Fruit fly (Drosophila melanogaster) whole organism, embryonic: ENCODE results near the gene CG7329.

Source experiments
- BEAF-32 ChIP-seq: fragments of 200-800 bp; sonication (Bioruptor generic); optimal IDR thresholded peaks from 3 replicates; lab custom pipeline; 2017; ENCODE audit warnings: missing biosample characterization, missing genetic modification characterization, mild to moderate bottlenecking, moderate library complexity, missing genetic modification reagents
- C15 ChIP-seq: fragments of 200-800 bp; sonication (Bioruptor generic); IDR thresholded peaks from 3 replicates; pipeline ENCODE4 v1.3.6; 2022; ENCODE audit warnings: missing biosample characterization, missing genetic modification characterization
- CG11504 ChIP-seq: fragments of 200-800 bp; sonication (Bioruptor generic); optimal IDR thresholded peaks from 3 replicates; lab custom pipeline; 2019; ENCODE audit warnings: missing biosample characterization, mild to moderate bottlenecking, missing genetic modification characterization, moderate library complexity
- CG13287 ChIP-seq: fragments of 200-800 bp; sonication (Bioruptor generic); IDR thresholded peaks from 2 replicates; pipeline ENCODE4 v1.3.6; 2022; ENCODE audit warnings: missing biosample characterization, missing genetic modification characterization; ENCODE audit not compliant: partially characterized antibody
- CG15514 ChIP-seq: fragments of 200-800 bp; sonication (Bioruptor generic); optimal IDR thresholded peaks from 3 replicates; lab custom pipeline; 2017; ENCODE audit warnings: missing biosample characterization, missing genetic modification characterization, mild to moderate bottlenecking, moderate library complexity, missing genetic modification reagents
- CG1647 ChIP-seq: fragments of 200-800 bp; sonication (Bioruptor generic); optimal IDR thresholded peaks from 3 replicates; lab custom pipeline; 2016; ENCODE audit warnings: missing biosample characterization, missing genetic modification characterization
- CG17568 ChIP-seq: fragments of 200-800 bp; sonication (Bioruptor generic); optimal IDR thresholded peaks from 2 replicates; lab custom pipeline; 2018; ENCODE audit warnings: missing biosample characterization, mild to moderate bottlenecking, missing genetic modification characterization, moderate library complexity
- CG18011 ChIP-seq: fragments of 200-800 bp; sonication (Bioruptor generic); optimal IDR thresholded peaks from 2 replicates; lab custom pipeline; 2017; ENCODE audit warnings: missing biosample characterization, missing genetic modification characterization, mild to moderate bottlenecking, moderate library complexity, missing genotype
- CG18476 ChIP-seq: fragments of 200-800 bp; sonication (Bioruptor generic); optimal IDR thresholded peaks from 2 replicates; lab custom pipeline; 2016; ENCODE audit warnings: missing biosample characterization, mild to moderate bottlenecking, missing genetic modification characterization
- CG2199 ChIP-seq: fragments of 200-800 bp; sonication (Bioruptor generic); IDR thresholded peaks from 3 replicates; pipeline ENCODE4 v1.3.6; 2022; ENCODE audit warnings: missing biosample characterization, missing genetic modification characterization
- CG2678 ChIP-seq: fragments of 200-800 bp; sonication (Bioruptor generic); optimal IDR thresholded peaks from 3 replicates; lab custom pipeline; 2019; ENCODE audit warnings: missing biosample characterization, mild to moderate bottlenecking, missing genetic modification characterization, moderate library complexity
- CG30020 ChIP-seq: fragments of 200-800 bp; optimal IDR thresholded peaks from 2 replicates; lab custom pipeline; 2019; ENCODE audit warnings: missing biosample characterization, mild to moderate bottlenecking, missing genetic modification characterization, moderate library complexity
- CG30431 ChIP-seq: fragments of 200-800 bp; sonication (Bioruptor generic); optimal IDR thresholded peaks from 2 replicates; lab custom pipeline; 2017; ENCODE audit warnings: missing biosample characterization, missing genetic modification characterization
- CG6272 ChIP-seq: fragments of 200-800 bp; sonication (Bioruptor generic); IDR thresholded peaks from 2 replicates; pipeline ENCODE4 v1.3.6; 2022; ENCODE audit warnings: missing biosample characterization, missing genetic modification characterization
- CG7357 ChIP-seq: fragments of 200-800 bp; sonication (Bioruptor generic); IDR thresholded peaks from 3 replicates; pipeline ENCODE4 v1.3.6; 2022; ENCODE audit warnings: missing biosample characterization, missing genetic modification characterization
- CG8290 ChIP-seq, 3 experiments: fragments of 200-800 bp; sonication (Bioruptor generic); optimal IDR thresholded peaks; 2 replicates each; lab custom pipeline; 2016 to 2019; ENCODE audit warnings: missing biosample characterization in 3 of 3, missing genetic modification characterization in 3 of 3, mild to moderate bottlenecking in 2 of 3, moderate library complexity in 1 of 3
- CG8478 ChIP-seq: fragments of >200 bp; optimal IDR thresholded peaks from 2 replicates; lab custom pipeline; 2018
- CG9876 ChIP-seq: fragments of 200-800 bp; sonication (Bioruptor generic); optimal IDR thresholded peaks from 2 replicates; lab custom pipeline; 2016; ENCODE audit warnings: missing biosample characterization, missing genetic modification characterization
- CTCF ChIP-seq: fragments of 200-800 bp; sonication (Bioruptor generic); optimal IDR thresholded peaks from 2 replicates; lab custom pipeline; 2017; ENCODE audit warnings: missing biosample characterization, mild to moderate bottlenecking, missing genetic modification characterization, moderate library complexity
- D19A ChIP-seq: fragments of 200-800 bp; optimal IDR thresholded peaks from 3 replicates; lab custom pipeline; 2019; ENCODE audit warnings: missing biosample characterization, mild to moderate bottlenecking, missing genetic modification characterization, moderate library complexity
- Dbx ChIP-seq: fragments of 200-800 bp; sonication (Bioruptor generic); IDR thresholded peaks from 3 replicates; pipeline ENCODE4 v1.3.6; 2022; ENCODE audit warnings: missing biosample characterization, missing genetic modification characterization
- Dll ChIP-seq: fragments of 200-800 bp; sonication (Bioruptor generic); IDR thresholded peaks from 4 replicates; pipeline ENCODE4 v1.3.6; 2022; ENCODE audit warnings: missing biosample characterization, missing genetic modification characterization; ENCODE audit not compliant: partially characterized antibody
- Doc2 ChIP-seq: fragments of 200-800 bp; sonication (Bioruptor generic); IDR thresholded peaks from 2 replicates; pipeline ENCODE4 v1.3.6; 2022; ENCODE audit warnings: missing biosample characterization, missing genetic modification characterization
- Fer3 ChIP-seq: fragments of 200-800 bp; sonication (Bioruptor generic); optimal IDR thresholded peaks from 2 replicates; lab custom pipeline; 2018; ENCODE audit warnings: missing biosample characterization, mild to moderate bottlenecking, missing genetic modification characterization, moderate library complexity
- GATAe ChIP-seq: fragments of 200-800 bp; sonication (Bioruptor generic); conservative IDR thresholded peaks from 2 replicates; pipeline ENCODE4 v1.3.6; 2022; ENCODE audit warnings: missing biosample characterization, missing genetic modification characterization
- HLH54F ChIP-seq: fragments of 200-800 bp; sonication (Bioruptor generic); optimal IDR thresholded peaks from 3 replicates; lab custom pipeline; 2016; ENCODE audit warnings: missing biosample characterization, missing genetic modification characterization
- HmgZ ChIP-seq: fragments of 200-800 bp; sonication (Bioruptor generic); optimal IDR thresholded peaks from 2 replicates; lab custom pipeline; 2018; ENCODE audit warnings: missing biosample characterization, mild to moderate bottlenecking, missing genetic modification characterization
- Hr3 ChIP-seq: fragments of 200-800 bp; sonication (Bioruptor generic); optimal IDR thresholded peaks from 3 replicates; lab custom pipeline; 2016; ENCODE audit warnings: missing biosample characterization, missing genetic modification characterization
- Mes4 ChIP-seq: fragments of 200-800 bp; sonication (Bioruptor generic); optimal IDR thresholded peaks from 2 replicates; lab custom pipeline; 2016; ENCODE audit warnings: missing biosample characterization, missing genetic modification characterization
- Myb ChIP-seq: fragments of 200-800 bp; sonication (Bioruptor generic); optimal IDR thresholded peaks from 2 replicates; lab custom pipeline; 2016; ENCODE audit warnings: missing biosample characterization, missing genetic modification characterization
- NC2β ChIP-seq: fragments of 200-800 bp; sonication (Bioruptor generic); optimal IDR thresholded peaks from 2 replicates; lab custom pipeline; 2016; ENCODE audit warnings: missing biosample characterization, missing genetic modification characterization
- Neu2 ChIP-seq: fragments of 200-800 bp; sonication (Bioruptor generic); optimal IDR thresholded peaks from 3 replicates; lab custom pipeline; 2016; ENCODE audit warnings: missing biosample characterization, missing genetic modification characterization, borderline replicate concordance
- Rx ChIP-seq: fragments of 200-800 bp; sonication (Bioruptor generic); IDR thresholded peaks from 2 replicates; pipeline ENCODE4 v1.3.6; 2022; ENCODE audit warnings: missing biosample characterization, missing genetic modification characterization
- Side ChIP-seq: fragments of 200-800 bp; sonication (Bioruptor generic); optimal IDR thresholded peaks from 2 replicates; lab custom pipeline; 2016; ENCODE audit warnings: missing biosample characterization, missing genetic modification characterization
- Trl ChIP-seq, 3 experiments: fragments of >200 bp in 2 of 3; fragments of 200-800 bp in 1 of 3; sonication (Bioruptor generic) in 1 of 3; optimal IDR thresholded peaks; 2 replicates in 1 of 3; 3 replicates in 2 of 3; lab custom pipeline; 2016 to 2017; ENCODE audit warnings: missing biosample characterization in 1 of 3, missing genetic modification characterization in 1 of 3
- al ChIP-seq: fragments of 200-800 bp; sonication (Bioruptor generic); IDR thresholded peaks from 2 replicates; pipeline ENCODE4 v1.3.6; 2022; ENCODE audit warnings: missing biosample characterization, missing genetic modification characterization
- amos ChIP-seq: fragments of 200-800 bp; sonication (Bioruptor generic); IDR thresholded peaks from 2 replicates; pipeline ENCODE4 v1.3.6; 2022; ENCODE audit warnings: missing biosample characterization, missing genetic modification characterization; ENCODE audit not compliant: partially characterized antibody
- chm ChIP-seq: fragments of 200-800 bp; sonication (Bioruptor generic); IDR thresholded peaks from 2 replicates; pipeline ENCODE4 v1.3.6; 2022; ENCODE audit warnings: missing biosample characterization, missing genetic modification characterization
- en ChIP-seq: fragments of 200-800 bp; sonication (Bioruptor generic); optimal IDR thresholded peaks from 2 replicates; lab custom pipeline; 2016; ENCODE audit warnings: missing biosample characterization, missing genetic modification characterization
- exex ChIP-seq: fragments of 200-800 bp; sonication (Bioruptor generic); optimal IDR thresholded peaks from 4 replicates; lab custom pipeline; 2018; ENCODE audit warnings: missing biosample characterization, mild to moderate bottlenecking, missing genetic modification characterization, moderate library complexity
- gt ChIP-seq: fragments of 200-800 bp; sonication (Bioruptor generic); IDR thresholded peaks from 2 replicates; pipeline ENCODE4 v1.3.6; 2022; ENCODE audit warnings: missing biosample characterization, missing genetic modification characterization
- h ChIP-seq: fragments of >200 bp; optimal IDR thresholded peaks from 2 replicates; lab custom pipeline; 2017
- hb ChIP-seq: fragments of 200-800 bp; sonication (Bioruptor generic); IDR thresholded peaks from 3 replicates; pipeline ENCODE4 v1.3.6; 2022; ENCODE audit warnings: missing biosample characterization, missing genetic modification characterization; ENCODE audit not compliant: partially characterized antibody
- her ChIP-seq: fragments of 200-800 bp; sonication (Bioruptor generic); optimal IDR thresholded peaks from 2 replicates; lab custom pipeline; 2016; ENCODE audit warnings: missing biosample characterization, missing genetic modification characterization
- kay ChIP-seq: fragments of 200-800 bp; sonication (Bioruptor generic); optimal IDR thresholded peaks from 2 replicates; lab custom pipeline; 2016; ENCODE audit warnings: missing biosample characterization, missing genetic modification characterization
- lmd ChIP-seq: fragments of 200-800 bp; sonication (Bioruptor generic); IDR thresholded peaks from 2 replicates; pipeline ENCODE4 v1.3.6; 2022; ENCODE audit warnings: missing biosample characterization, missing genetic modification characterization
- nom ChIP-seq: fragments of 200-800 bp; sonication (Bioruptor generic); optimal IDR thresholded peaks from 2 replicates; lab custom pipeline; 2017; ENCODE audit warnings: missing biosample characterization, missing genetic modification characterization, mild to moderate bottlenecking, moderate library complexity, missing genetic modification reagents
- pho ChIP-seq: fragments of 200-800 bp; sonication (Bioruptor generic); optimal IDR thresholded peaks from 2 replicates; lab custom pipeline; 2016; ENCODE audit warnings: missing biosample characterization, missing genetic modification characterization
- prd ChIP-seq, 3 experiments: fragments of >200 bp in 2 of 3; fragments of 200-800 bp in 1 of 3; sonication (Bioruptor generic) in 1 of 3; optimal IDR thresholded peaks in 2 of 3; IDR thresholded peaks in 1 of 3; 2 replicates in 2 of 3; 3 replicates in 1 of 3; pipeline versions ENCODE4 v1.3.6 to Lab custom; 2017 to 2022; ENCODE audit warnings: missing biosample characterization in 1 of 3, missing genetic modification characterization in 1 of 3
- sens ChIP-seq: fragments of 200-800 bp; sonication (Bioruptor generic); peaks from one replicate; lab custom pipeline; 2016; ENCODE audit warnings: missing biosample characterization, missing genetic modification characterization
- stwl ChIP-seq: fragments of 200-800 bp; sonication (Bioruptor generic); optimal IDR thresholded peaks from 3 replicates; lab custom pipeline; 2018; ENCODE audit warnings: missing biosample characterization, mild to moderate bottlenecking, missing genetic modification characterization, moderate library complexity
- tx ChIP-seq: fragments of 200-800 bp; sonication (Bioruptor generic); optimal IDR thresholded peaks from 2 replicates; lab custom pipeline; 2016; ENCODE audit warnings: missing biosample characterization, missing genetic modification characterization

CG7329 gene

dm6 chr2L:10671530-10671929 is 33.3 kb upstream of the CG7329 start:
- TF ChIP-seq CG9876 (GFP tag; lab: Kevin White, UChicago) (no peak), CG17568 (GFP tag; lab: Kevin White, UChicago) (no peak), gt (GFP tag; lab: Robert Waterston, UW) (no peak), stwl (tag; lab: Kevin White, UChicago) (peak; percentile 8), GATAe (GFP tag; lab: Robert Waterston, UW) (no peak), lmd (GFP tag; lab: Robert Waterston, UW) (no peak), tx (GFP tag; lab: Kevin White, UChicago) (no peak), sens (peak; percentile 12), CG30431 (GFP tag; lab: Kevin White, UChicago) (no peak), kay (GFP tag; lab: Kevin White, UChicago) (no peak), CG1647 (no peak), amos (GFP tag; lab: Robert Waterston, UW) (peak; percentile 23; the same call in 1 of the 2 replicates), CG15514 (no peak), C15 (GFP tag; lab: Robert Waterston, UW) (no peak), her (GFP tag; lab: Kevin White, UChicago) (no peak), CG8290 (GFP tag; optimal IDR thresholded peaks at IDR 0.05; lab: Kevin White, UChicago) (no peak), CG8290 (tag; optimal IDR thresholded peaks at IDR 0.05; lab: Kevin White, UChicago) (no peak), Hr3 (no peak), Mes4 (GFP tag; lab: Kevin White, UChicago) (no peak), al (no peak), BEAF-32 (GFP tag; lab: Kevin White, UChicago) (no peak), Side (GFP tag; lab: Kevin White, UChicago) (no peak), chm (no peak), hb (GFP tag; lab: Robert Waterston, UW) (no peak), D19A (tag; lab: Kevin White, UChicago) (no peak), NC2β (GFP tag; lab: Kevin White, UChicago) (no peak), nom (no peak), CG2678 (tag; lab: Kevin White, UChicago) (no peak), Doc2 (GFP tag; lab: Robert Waterston, UW) (no peak), Neu2 (GFP tag; lab: Kevin White, UChicago) (no peak), CG6272 (GFP tag; lab: Robert Waterston, UW) (no peak), HLH54F (no peak), h (lab: Kevin White, UChicago) (no peak), CG2199 (GFP tag; lab: Robert Waterston, UW) (0 out of 3 replicates have a peak, but pooled peaks have one; percentile 60), CG18011 (GFP tag; lab: Kevin White, UChicago) (no peak), pho (GFP tag; lab: Kevin White, UChicago) (no peak), CG18476 (GFP tag; lab: Kevin White, UChicago) (no peak), en (no peak), Rx (GFP tag; lab: Robert Waterston, UW) (no peak), CG11504 (tag; lab: Kevin White, UChicago) (peak; percentile 44), Fer3 (tag; lab: Kevin White, UChicago) (no peak), exex (no peak), prd (optimal IDR thresholded peaks at IDR 0.05; lab: Kevin White, UChicago) (no peak), prd (GFP tag; IDR thresholded peaks at IDR 0.05; lab: Robert Waterston, UW) (no peak), CTCF (peak; percentile 49), Myb (GFP tag; lab: Kevin White, UChicago) (peak; percentile 80), CG7357 (GFP tag; lab: Robert Waterston, UW) (no peak), CG30020 (tag; lab: Kevin White, UChicago) (no peak), CG8478 (lab: Kevin White, UChicago) (no peak), HmgZ (tag; lab: Kevin White, UChicago) (no peak), Dbx (no peak), Dll (GFP tag; lab: Robert Waterston, UW) (no peak), CG13287 (no peak), Trl (optimal IDR thresholded peaks at IDR 0.05; lab: Kevin White, UChicago) (no peak), Trl (GFP tag; optimal IDR thresholded peaks at IDR 0.05; lab: Kevin White, UChicago) (no peak)
